Worm (Caenorhabditis elegans): Measurements from ENCODE around the gene eif-2Balpha.
A peak's percentile ranks its signal among the peaks of the same experiment; 100 is the strongest.

Gene eif-2Balpha

ce11 chrIII:9542816-9543215 lies at the start of gene eif-2Balpha:
Gene eif-2Balpha, plus strand, starts transcription at chrIII:9543119.
- TF ChIP-seq W03F9.2 (tag; optimal IDR thresholded peaks at IDR 0.05) (peak; percentile 56), him-1 (tag; optimal IDR thresholded peaks at IDR 0.05) (no peak), dao-5 (tag; optimal IDR thresholded peaks at IDR 0.05) (no peak)

DNA sequence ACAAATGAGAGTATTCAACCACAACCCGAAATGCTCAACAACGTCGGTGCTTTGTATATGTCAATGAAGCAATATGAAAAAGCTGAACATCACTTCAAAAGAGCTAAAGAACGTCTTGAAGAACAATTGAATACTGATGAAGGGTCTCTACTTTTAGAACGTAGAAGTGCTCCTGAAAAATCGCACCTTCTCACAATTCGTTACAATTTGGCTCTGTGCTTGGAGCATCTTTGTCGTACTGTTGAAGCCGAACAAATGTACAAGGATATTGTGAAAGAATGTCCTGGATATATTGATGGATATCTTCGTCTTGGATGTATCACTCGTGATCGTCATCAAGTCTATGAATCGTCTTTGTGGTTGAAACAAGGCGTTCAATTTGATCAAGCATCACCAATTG lies 48.7 kb upstream of the eif-2Balpha start:
- no peak for TF ChIP-seq him-1 (tag; optimal IDR thresholded peaks at IDR 0.05)
- no peak for TF ChIP-seq W03F9.2 (tag; optimal IDR thresholded peaks at IDR 0.05)
- TF ChIP-seq dao-5 (tag; optimal IDR thresholded peaks at IDR 0.05) = no peak

DNA sequence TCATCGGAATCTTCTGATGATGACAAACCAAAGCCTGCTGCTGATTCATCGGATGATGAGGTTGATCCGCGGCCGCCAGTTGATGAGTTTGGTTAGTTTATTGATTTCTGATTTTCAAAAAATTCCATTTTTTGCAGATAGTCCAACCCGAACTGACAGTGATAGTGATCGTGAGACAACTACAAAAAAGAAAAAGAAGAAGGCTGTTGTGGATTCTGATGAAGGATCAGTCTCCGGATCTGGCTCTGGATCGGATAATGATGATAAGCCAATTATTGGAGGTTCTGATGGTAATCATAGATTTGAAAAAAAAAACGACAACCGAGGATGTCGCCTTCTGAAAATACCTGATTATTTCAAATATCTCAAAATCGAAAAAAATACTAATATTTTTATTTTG lies 46.8 kb upstream of the eif-2Balpha start:
- TF ChIP-seq dao-5 (tag; optimal IDR thresholded peaks at IDR 0.05) (no peak), him-1 (tag; optimal IDR thresholded peaks at IDR 0.05) (no peak), W03F9.2 (tag; optimal IDR thresholded peaks at IDR 0.05) (no peak)

DNA sequence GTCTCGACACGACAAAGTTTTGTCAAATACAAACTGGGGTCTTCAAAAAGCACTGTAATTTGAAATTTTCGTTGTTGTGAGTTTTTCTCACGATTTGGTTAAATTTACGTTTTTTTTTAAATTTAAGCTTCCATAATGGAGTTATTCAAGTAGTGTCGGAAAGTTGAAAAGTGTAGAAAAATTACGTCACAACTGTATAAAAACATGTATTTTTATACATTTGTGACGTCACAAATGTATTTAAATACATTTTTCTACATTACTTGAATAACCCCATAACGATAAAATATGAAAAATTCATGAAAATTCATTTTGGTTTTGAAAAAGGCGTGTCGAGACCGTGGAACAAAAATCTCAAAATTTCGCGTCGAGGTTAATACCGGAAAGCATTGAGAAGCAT lies 45.5 kb upstream of the eif-2Balpha start:
- TF ChIP-seq him-1 (tag; optimal IDR thresholded peaks at IDR 0.05) (no peak), dao-5 (tag; optimal IDR thresholded peaks at IDR 0.05) (no peak), W03F9.2 (tag; optimal IDR thresholded peaks at IDR 0.05) (no peak)

DNA sequence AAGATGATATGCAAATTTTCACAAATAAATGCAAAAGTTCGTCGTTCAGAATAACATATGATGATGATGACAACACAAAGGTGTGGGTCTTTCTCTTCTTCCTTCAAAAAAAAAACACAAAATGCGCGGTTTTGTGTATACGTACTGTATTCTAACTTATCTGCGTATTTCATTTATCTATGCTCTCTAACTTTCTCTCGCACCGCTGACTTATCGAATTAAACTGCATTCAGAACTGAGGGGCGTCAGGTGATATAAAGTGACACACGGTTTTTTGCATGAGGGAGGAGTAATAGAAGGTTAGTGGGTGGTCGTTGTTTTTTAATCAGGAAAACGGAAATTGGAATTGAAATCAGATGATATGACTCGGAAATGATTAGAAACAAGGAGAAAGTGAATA lies 42.7 kb upstream of the eif-2Balpha start, which contains the start of gene sod-4:
Gene sod-4 (minus strand): TSS at position 109 of the 400 bp plus-strand sequence.
- TF ChIP-seq dao-5 (tag; optimal IDR thresholded peaks at IDR 0.05) (no peak), W03F9.2 (tag; optimal IDR thresholded peaks at IDR 0.05) (no peak), him-1 (tag; optimal IDR thresholded peaks at IDR 0.05) (no peak)

DNA sequence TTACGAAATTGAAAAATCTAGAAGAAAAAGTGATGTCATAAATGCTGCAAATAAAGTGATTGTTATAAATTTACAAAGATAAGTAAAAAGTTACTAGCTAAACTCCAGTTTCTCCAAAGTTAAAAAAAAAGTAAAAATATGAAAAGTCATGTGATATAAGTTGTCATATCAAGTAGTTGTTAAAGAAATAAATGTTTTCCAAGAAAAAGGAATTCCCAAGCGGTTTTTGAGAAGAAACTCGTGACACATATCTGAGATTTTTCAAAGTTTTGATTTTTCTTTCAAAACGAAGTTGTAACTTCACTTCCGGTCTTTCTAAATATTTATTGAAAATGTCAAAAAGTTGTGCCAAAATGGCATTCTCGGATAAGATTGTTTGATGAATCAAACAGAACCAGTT lies 41.8 kb upstream of the eif-2Balpha start:
- TF ChIP-seq W03F9.2 (tag; optimal IDR thresholded peaks at IDR 0.05) (no peak), him-1 (tag; optimal IDR thresholded peaks at IDR 0.05) (no peak), dao-5 (tag; optimal IDR thresholded peaks at IDR 0.05) (no peak)

DNA sequence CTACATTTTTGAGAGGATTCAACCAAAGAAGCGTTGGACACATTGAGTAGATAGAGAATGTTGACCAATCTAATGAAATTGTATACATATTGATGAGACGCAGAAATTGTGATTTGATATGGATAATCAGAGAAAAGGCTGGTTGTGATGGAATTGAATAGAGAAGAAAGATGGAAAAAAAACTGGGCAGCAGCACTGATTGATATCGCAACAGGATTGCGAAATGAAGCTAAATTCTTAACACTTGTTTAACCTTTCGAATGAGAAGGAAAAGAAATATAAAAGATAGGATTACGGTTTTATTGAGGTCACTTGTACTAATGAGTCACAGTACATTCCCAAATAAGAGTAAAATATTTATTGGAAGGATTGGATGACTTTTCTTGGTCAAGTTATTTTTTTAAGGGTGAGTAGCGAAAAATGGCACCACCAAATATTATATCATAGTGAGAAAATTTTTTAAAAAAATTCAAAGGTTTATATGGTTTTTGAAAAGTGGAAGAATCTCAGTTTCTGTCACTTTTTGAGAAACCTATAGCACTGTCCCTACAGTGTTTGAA lies 40.7 kb upstream of the eif-2Balpha start:
- TF ChIP-seq W03F9.2 (tag; optimal IDR thresholded peaks at IDR 0.05) (no peak), him-1 (tag; optimal IDR thresholded peaks at IDR 0.05) (no peak), dao-5 (tag; optimal IDR thresholded peaks at IDR 0.05) (no peak)

ce11 chrIII:9504347-9504746 lies 38.6 kb upstream of the eif-2Balpha start:
- TF ChIP-seq dao-5 (tag; optimal IDR thresholded peaks at IDR 0.05) (no peak), him-1 (tag; optimal IDR thresholded peaks at IDR 0.05) (no peak), W03F9.2 (tag; optimal IDR thresholded peaks at IDR 0.05) (no peak)

DNA sequence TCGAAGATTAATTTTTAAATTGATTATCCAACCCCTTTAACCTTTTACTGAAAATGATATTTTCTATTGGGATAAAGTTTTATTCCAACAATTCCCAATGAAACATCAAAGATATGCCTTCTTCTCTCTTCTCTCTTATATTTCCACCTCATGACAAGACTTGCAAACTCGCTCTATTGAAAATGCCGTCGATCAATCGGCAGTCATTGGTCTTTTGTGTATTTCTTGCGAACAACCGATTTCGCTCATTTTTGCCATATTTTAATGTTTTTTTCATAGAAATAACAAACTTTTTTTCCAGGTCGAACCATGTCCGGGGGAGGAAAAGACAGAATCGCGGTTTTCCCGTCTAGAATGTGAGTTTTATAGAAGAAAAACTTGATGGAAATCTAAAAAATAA lies 35.1 kb upstream of the eif-2Balpha start, which contains the start of gene vha-14:
Gene vha-14 (plus strand): TSS at position 302 of the 400 bp plus-strand sequence.
- TF ChIP-seq him-1 (tag; optimal IDR thresholded peaks at IDR 0.05) = no peak
- TF ChIP-seq dao-5 (tag; optimal IDR thresholded peaks at IDR 0.05) = no peak
- peak; percentile 29 for TF ChIP-seq W03F9.2 (tag; optimal IDR thresholded peaks at IDR 0.05)

DNA sequence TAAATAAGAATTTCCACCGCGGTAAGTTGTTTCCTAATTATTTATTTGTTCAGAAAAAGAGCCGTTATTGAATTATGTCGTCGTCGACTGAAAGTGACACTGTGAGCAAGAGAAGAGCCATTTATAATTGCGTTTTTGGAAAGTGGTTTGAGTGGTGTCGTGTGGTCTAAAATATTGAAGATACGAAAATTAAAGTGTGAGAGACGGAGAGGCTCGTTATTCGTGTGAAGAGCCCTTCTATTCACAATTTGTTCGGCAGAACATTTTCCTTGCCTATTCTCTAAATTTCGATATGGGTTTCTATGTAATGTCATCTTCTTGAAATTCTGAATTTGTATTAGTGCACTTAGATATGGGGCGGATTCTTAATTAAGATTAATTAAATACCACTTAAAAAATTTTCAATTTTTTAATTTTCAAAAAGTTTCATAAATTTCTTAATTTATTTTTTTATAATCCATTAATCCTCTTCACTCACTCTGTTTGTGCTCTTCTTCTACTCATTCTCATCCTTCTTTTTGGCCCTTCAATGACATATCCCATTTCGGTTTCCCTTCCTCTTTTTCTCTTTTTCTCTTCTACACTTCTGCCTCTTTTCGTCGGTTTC lies 33.1 kb upstream of the eif-2Balpha start:
- peak; percentile 46 for TF ChIP-seq dao-5 (tag; optimal IDR thresholded peaks at IDR 0.05)
- TF ChIP-seq W03F9.2 (tag; optimal IDR thresholded peaks at IDR 0.05) = no peak

DNA sequence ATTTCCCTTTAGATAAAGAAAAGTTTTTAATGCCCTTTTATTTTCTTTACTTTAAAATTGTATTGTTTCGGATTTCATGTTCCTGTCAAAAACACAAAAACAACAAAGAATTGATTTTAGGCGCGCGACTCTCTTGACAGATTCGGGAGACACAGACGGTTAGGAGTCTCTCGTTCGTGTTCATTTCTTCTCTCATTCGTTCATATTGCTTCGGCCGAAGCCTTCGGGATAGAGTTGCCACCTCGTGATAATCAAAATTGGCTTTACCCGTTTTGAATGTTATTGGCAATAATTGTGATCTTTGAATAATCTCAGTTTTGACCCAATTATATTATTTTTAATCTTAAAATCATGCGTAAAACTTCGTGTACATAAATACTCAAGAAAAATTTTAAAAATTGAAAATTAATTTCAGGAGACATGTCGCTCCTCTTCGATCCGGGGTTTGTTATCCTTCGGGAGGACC lies 31.8 kb upstream of the eif-2Balpha start, which contains the start of gene F55H2.5:
Gene F55H2.5 (plus strand): TSS at position 416 of the 466 bp plus-strand sequence.
- TF ChIP-seq him-1 (tag; optimal IDR thresholded peaks at IDR 0.05) (no peak), dao-5 (tag; optimal IDR thresholded peaks at IDR 0.05) (no peak), W03F9.2 (tag; optimal IDR thresholded peaks at IDR 0.05) (no peak)

ce11 chrIII:9511660-9512059 lies 31.3 kb upstream of the eif-2Balpha start:
- no peak for TF ChIP-seq him-1 (tag; optimal IDR thresholded peaks at IDR 0.05)
- no peak for TF ChIP-seq dao-5 (tag; optimal IDR thresholded peaks at IDR 0.05)
- TF ChIP-seq W03F9.2 (tag; optimal IDR thresholded peaks at IDR 0.05) = no peak

DNA sequence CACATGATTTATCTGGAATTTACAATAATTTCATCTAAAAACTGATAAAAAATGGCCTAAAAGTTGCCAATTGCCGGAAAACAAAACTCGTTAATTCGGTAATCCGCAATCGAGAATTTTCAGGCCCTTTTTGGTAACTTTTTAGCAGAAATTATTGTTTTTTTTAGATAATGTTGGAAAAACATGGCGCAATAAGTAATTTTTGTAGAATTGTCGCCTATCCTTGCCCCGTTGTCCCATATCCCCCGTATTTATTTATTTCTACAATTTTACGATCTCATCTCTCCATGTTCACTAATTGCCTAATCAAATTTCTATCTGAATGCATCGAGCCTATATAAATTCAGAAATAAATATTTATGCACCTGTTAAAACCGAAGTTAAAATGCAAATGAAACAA lies 29.9 kb upstream of the eif-2Balpha start:
- no peak for TF ChIP-seq him-1 (tag; optimal IDR thresholded peaks at IDR 0.05)
- no peak for TF ChIP-seq W03F9.2 (tag; optimal IDR thresholded peaks at IDR 0.05)
- no peak for TF ChIP-seq dao-5 (tag; optimal IDR thresholded peaks at IDR 0.05)

ce11 chrIII:9513569-9513968 lies 29.4 kb upstream of the eif-2Balpha start, which contains the start of gene F55H2.8:
Gene F55H2.8, plus strand, starts transcription at chrIII:9513869.
- TF ChIP-seq him-1 (tag; optimal IDR thresholded peaks at IDR 0.05) (no peak), W03F9.2 (tag; optimal IDR thresholded peaks at IDR 0.05) (no peak), dao-5 (tag; optimal IDR thresholded peaks at IDR 0.05) (no peak)
